Worm (Caenorhabditis elegans): ENCODE data around the gene hot-3.

The hot-3 gene

ce11 chrII:13902014-13902413, 29.8 kb downstream of the hot-3 start, which contains the start of gene W02B8.1:
TSS of gene W02B8.1 (minus strand) at chrII:13902114.
- TF ChIP-seq him-1 (tag; optimal IDR thresholded peaks at IDR 0.05) (no peak), dao-5 (tag; optimal IDR thresholded peaks at IDR 0.05) (no peak), W03F9.2 (tag; optimal IDR thresholded peaks at IDR 0.05) (no peak)

DNA sequence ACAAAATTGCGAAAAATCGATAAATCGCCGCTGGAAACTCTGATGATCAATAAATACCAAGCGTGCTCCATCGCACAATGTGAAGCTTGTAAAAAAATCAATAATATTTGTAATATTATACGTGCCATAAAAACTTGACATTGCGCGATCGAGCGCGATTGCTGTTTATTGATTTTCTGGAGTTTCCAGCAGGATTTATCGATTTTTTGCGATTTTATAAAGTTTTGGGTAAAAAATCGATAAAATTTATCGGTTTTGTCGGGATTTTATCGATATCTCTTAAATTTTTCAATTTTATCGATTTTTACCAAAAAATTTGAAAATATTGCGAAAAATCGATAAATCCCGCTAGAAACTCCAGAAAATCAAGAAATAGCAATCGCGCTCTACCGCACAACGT, 32.1 kb downstream of the hot-3 start:
- TF ChIP-seq him-1 (tag; optimal IDR thresholded peaks at IDR 0.05) (no peak), dao-5 (tag; optimal IDR thresholded peaks at IDR 0.05) (no peak), W03F9.2 (tag; optimal IDR thresholded peaks at IDR 0.05) (no peak)

- no peak for TF ChIP-seq dao-5 (tag; optimal IDR thresholded peaks at IDR 0.05)
- TF ChIP-seq him-1 (tag; optimal IDR thresholded peaks at IDR 0.05): no peak
- no peak for TF ChIP-seq W03F9.2 (tag; optimal IDR thresholded peaks at IDR 0.05)
Measured at ce11 chrII:13896279-13896774, 35.5 kb downstream of the hot-3 start.

ce11 chrII:13888278-13888677, 43.6 kb downstream of the hot-3 start, which contains the start of gene mcd-1:
TSS of gene mcd-1 (plus strand) at chrII:13888544.
- TF ChIP-seq dao-5 (tag; optimal IDR thresholded peaks at IDR 0.05) (no peak), W03F9.2 (tag; optimal IDR thresholded peaks at IDR 0.05) (peak; percentile 51)

ce11 chrII:13886431-13886830, 45.4 kb downstream of the hot-3 start:
- no peak for TF ChIP-seq him-1 (tag; optimal IDR thresholded peaks at IDR 0.05)
- TF ChIP-seq dao-5 (tag; optimal IDR thresholded peaks at IDR 0.05): no peak
- TF ChIP-seq W03F9.2 (tag; optimal IDR thresholded peaks at IDR 0.05): no peak

- TF ChIP-seq dao-5 (tag; optimal IDR thresholded peaks at IDR 0.05): no peak
- TF ChIP-seq W03F9.2 (tag; optimal IDR thresholded peaks at IDR 0.05): no peak
- TF ChIP-seq him-1 (tag; optimal IDR thresholded peaks at IDR 0.05): no peak
Measured at ce11 chrII:13882405-13882804, 49.4 kb downstream of the hot-3 start, which contains the start of gene hda-10. TSS of gene hda-10 (plus strand) at chrII:13882705.

Data from whole organism, L4/young adult.